Worm (Caenorhabditis elegans) whole organism, L1 larva: ENCODE measurements around the gene str-209.

Source experiments
- dpl-1 ChIP-seq, 3 experiments: fragments of 150-350 bp in 2 of 3; sonication (generic microtip) in 1 of 3; optimal IDR thresholded peaks; 2 replicates each; lab custom pipeline; 2014 to 2017; ENCODE audit warnings: missing biosample characterization in 3 of 3, missing genetic modification characterization in 3 of 3, missing genetic modification reagents in 3 of 3
- lin-39 ChIP-seq: fragments of 150-350 bp; optimal IDR thresholded peaks from 2 replicates; lab custom pipeline; 2014; ENCODE audit warnings: missing biosample characterization, missing genetic modification reagents, missing genetic modification characterization
- nhr-237 ChIP-seq: fragments of 150-350 bp; optimal IDR thresholded peaks from 2 replicates; lab custom pipeline; 2014; ENCODE audit warnings: missing biosample characterization, missing genetic modification characterization
- nhr-28 ChIP-seq: fragments of 150-350 bp; optimal IDR thresholded peaks from 2 replicates; lab custom pipeline; 2014; ENCODE audit warnings: missing biosample characterization, missing genetic modification characterization
- nhr-77 ChIP-seq: fragments of 150-350 bp; optimal IDR thresholded peaks from 2 replicates; lab custom pipeline; 2014; ENCODE audit warnings: missing biosample characterization, missing genetic modification characterization
- unc-130 ChIP-seq: fragments of 150-350 bp; optimal IDR thresholded peaks from 2 replicates; lab custom pipeline; 2017; ENCODE audit warnings: missing biosample characterization, missing genetic modification characterization, inconsistent platforms
- unc-98 ChIP-seq: fragments of 200-800 bp; sonication (Bioruptor generic); IDR thresholded peaks from 2 replicates; pipeline ENCODE4 v1.3.6; 2022; ENCODE audit warnings: missing genetic modification characterization, missing compliant biosample characterization
- xbp-1 ChIP-seq: sonication (generic microtip); optimal IDR thresholded peaks from 2 replicates; lab custom pipeline; 2016; ENCODE audit warnings: missing genetic modification characterization, missing compliant biosample characterization

DNA sequence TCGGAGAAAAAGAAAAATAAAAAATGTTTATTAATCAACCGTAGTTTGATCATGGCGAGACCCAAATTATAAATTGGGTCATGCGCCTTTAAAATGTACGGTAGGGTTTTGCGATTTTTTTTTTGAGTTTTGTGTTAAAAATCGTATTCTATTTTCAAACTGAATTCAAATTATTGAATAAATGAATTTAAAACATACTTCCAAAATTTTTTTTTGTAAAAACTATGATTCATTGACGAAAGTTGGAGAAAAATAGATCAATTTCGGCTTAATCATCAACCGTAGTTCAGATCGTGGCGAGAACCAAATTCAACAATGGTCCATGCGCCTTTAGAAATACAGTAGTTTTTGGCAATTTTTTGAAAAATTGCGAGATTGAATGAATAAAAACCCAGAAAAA is 14.9 kb downstream of the str-209 start:
- TF ChIP-seq unc-98 (GFP tag; lab: Robert Waterston, UW) (no peak), nhr-77 (tag; lab: Kevin White, UChicago) (no peak), nhr-237 (no peak), xbp-1 (tag; lab: Kevin White, UChicago) (no peak), lin-39 (tag; lab: Kevin White, UChicago) (no peak), unc-130 (tag; lab: Kevin White, UChicago) (no peak), nhr-28 (tag; lab: Kevin White, UChicago) (no peak), dpl-1 (GFP tag; optimal IDR thresholded peaks at IDR 0.05; lab: Kevin White, UChicago) (no peak)
